Worm (Caenorhabditis elegans) whole organism, L4/young adult: Measurements from ENCODE around the gene F49C12.12.
"Not testable (repeated sequence)": the region's sequence is repeated elsewhere in the genome, so short reads cannot be mapped to it uniquely, and the experiment has no call there.

Source experiments
- W03F9.2 ChIP-seq: fragments of 150-350 bp; optimal IDR thresholded peaks from 2 replicates; lab custom pipeline; 2014; ENCODE audit warnings: missing biosample characterization, missing genetic modification characterization
- dao-5 ChIP-seq: sonication (generic microtip); optimal IDR thresholded peaks from 2 replicates; lab custom pipeline; 2016; ENCODE audit warnings: missing genotype, missing genetic modification characterization, moderate library complexity, missing compliant biosample characterization
- him-1 ChIP-seq: sonication (generic microtip); optimal IDR thresholded peaks from 2 replicates; lab custom pipeline; 2016; ENCODE audit warnings: missing genotype, missing genetic modification reagents, missing genetic modification characterization, missing compliant biosample characterization

- not testable (repeated sequence) for TF ChIP-seq dao-5 (tag; lab: Kevin White, UChicago); him-1; W03F9.2 (tag; lab: Kevin White, UChicago)
Measured at ce11 chrIV:9312827-9313226, 8.1 kb downstream of the F49C12.12 start, which contains the start of gene F49C12.7.
